Worm (Caenorhabditis elegans): ENCODE data around the gene R06F6.8.

Gene R06F6.8

DNA sequence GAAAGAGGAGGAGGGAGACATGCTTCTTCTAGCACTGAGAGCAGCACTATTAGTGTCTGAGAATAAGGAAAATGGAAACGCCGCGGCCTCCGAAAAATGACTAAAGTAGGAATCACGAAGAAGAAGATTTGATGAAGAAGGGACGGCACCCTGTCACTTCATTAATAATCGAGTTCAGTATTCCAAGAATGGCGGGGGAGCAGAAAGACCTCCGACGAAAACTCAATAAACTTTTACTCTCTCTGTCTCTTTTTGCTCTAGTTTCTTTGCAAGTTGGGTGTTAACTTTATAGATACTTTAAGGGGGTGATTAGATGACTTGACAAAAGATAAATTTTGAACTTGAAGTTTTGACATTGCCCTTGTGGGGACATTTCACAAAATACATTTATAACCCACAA, 50.5 kb downstream of the R06F6.8 start:
- TF ChIP-seq pag-3 (tag; optimal IDR thresholded peaks at IDR 0.05; ENCODE audit: borderline replicate concordance) (no peak), unc-42 (tag; optimal IDR thresholded peaks at IDR 0.05) (peak; percentile 67)

DNA sequence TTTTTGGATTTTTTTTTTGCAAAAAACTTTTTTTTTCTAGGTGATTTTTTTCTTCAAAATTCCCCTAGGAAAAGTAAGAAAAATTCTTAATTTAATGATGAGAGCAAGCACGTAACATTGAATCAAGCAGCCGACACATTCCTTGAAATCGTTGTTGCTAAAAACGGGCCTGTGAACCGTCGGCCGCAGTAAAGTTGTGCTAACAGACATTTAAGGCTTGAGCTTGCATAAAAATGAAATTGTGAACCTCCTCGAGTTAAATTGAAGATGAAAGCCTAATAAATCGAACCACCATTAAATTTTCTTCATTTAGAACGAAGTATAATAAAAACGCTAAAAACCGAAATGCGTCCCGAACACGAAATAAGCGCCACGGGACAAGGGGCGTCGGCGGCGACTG, 51.8 kb downstream of the R06F6.8 start:
- no peak for TF ChIP-seq lim-6 (tag; optimal IDR thresholded peaks at IDR 0.05)
- TF ChIP-seq K02D7.2 (tag; optimal IDR thresholded peaks at IDR 0.05): no peak
- no peak for TF ChIP-seq ahr-1 (tag; optimal IDR thresholded peaks at IDR 0.05)
- no peak for TF ChIP-seq dmd-4 (tag; optimal IDR thresholded peaks at IDR 0.05; ENCODE audit: borderline replicate concordance)
- TF ChIP-seq sox-2 (GFP tag; IDR thresholded peaks at IDR 0.05): no peak
- TF ChIP-seq unc-3 (GFP tag; conservative IDR thresholded peaks at IDR 0.05): no peak
- no peak for TF ChIP-seq unc-3 (tag; optimal IDR thresholded peaks at IDR 0.05)
- TF ChIP-seq ceh-31 (tag; optimal IDR thresholded peaks at IDR 0.05): no peak
- TF ChIP-seq zip-5 (tag; optimal IDR thresholded peaks at IDR 0.05): no peak
- no peak for TF ChIP-seq ceh-24 (tag; optimal IDR thresholded peaks at IDR 0.05)
- no peak for TF ChIP-seq pag-3 (tag; optimal IDR thresholded peaks at IDR 0.05; ENCODE audit: borderline replicate concordance)

DNA sequence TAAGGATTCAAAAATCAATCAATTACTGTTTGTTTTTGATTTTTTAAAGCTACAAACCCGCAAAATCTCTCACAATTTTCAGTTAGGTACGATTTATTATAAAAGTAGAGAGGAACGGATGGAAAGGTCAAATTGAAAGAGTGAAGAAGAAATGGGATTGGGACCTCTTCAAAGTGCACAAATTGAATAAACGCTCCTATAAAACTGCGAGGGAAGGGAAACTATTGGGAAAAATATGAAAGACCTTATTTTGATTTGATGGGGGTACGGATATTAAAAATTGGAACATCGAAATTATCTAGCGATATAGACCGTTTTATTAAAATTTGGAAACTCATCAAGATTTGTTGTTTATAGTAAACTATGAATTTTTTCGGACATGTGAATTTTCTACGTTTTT, 53.0 kb downstream of the R06F6.8 start:
- TF ChIP-seq unc-42 (tag; optimal IDR thresholded peaks at IDR 0.05): peak; percentile 55
- TF ChIP-seq syd-9 (tag; optimal IDR thresholded peaks at IDR 0.05): no peak

DNA sequence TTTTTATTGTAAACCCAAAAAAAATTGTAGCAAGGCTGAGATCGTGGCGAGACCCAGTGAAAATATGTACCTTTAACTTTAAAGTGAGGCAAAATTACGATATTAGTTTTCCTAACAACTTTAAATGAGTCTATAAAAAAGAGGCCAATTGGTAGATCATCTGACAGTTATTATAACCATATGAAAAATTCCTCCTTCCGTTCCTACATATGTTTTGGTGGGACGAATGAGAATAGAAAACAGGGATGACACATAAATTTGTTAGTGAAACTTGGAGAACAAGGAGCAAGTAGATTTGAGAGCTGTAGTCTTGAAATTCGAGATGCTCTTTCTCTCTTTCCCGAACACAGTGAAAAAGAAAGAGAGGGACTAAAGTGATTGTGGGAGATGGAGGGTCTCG, 54.5 kb downstream of the R06F6.8 start:
- no peak for TF ChIP-seq hlh-8 (tag; optimal IDR thresholded peaks at IDR 0.05)
- TF ChIP-seq ceh-34 (tag; optimal IDR thresholded peaks at IDR 0.05): peak; percentile 57

Data from whole organism, late embryonic.